Worm (Caenorhabditis elegans): Measurements from ENCODE around the gene gpla-1.

Gene gpla-1

ce11 chrV:11900127-11900526 lies 37.5 kb downstream of the gpla-1 start:
- TF ChIP-seq ztf-23 (GFP tag; IDR thresholded peaks at IDR 0.05) (no peak), klf-2 (GFP tag; conservative IDR thresholded peaks at IDR 0.05) (no peak), tab-1 (GFP tag; IDR thresholded peaks at IDR 0.05) (no peak), ref-1 (GFP tag; conservative IDR thresholded peaks at IDR 0.05) (no peak), med-1 (GFP tag; optimal IDR thresholded peaks at IDR 0.05; ENCODE audit: insufficient read depth) (no peak), flt-1 (GFP tag; IDR thresholded peaks at IDR 0.05) (no peak), ztf-29 (GFP tag; IDR thresholded peaks at IDR 0.05) (no peak), cog-1 (tag; optimal IDR thresholded peaks at IDR 0.05) (no peak), T22C8.4 (GFP tag; IDR thresholded peaks at IDR 0.05) (no peak)

- TF ChIP-seq klf-2 (GFP tag; conservative IDR thresholded peaks at IDR 0.05) (no peak), T22C8.4 (GFP tag; IDR thresholded peaks at IDR 0.05) (no peak), ztf-23 (GFP tag; IDR thresholded peaks at IDR 0.05) (no peak), med-1 (GFP tag; optimal IDR thresholded peaks at IDR 0.05; ENCODE audit: insufficient read depth) (no peak), cog-1 (tag; optimal IDR thresholded peaks at IDR 0.05) (no peak), flt-1 (GFP tag; IDR thresholded peaks at IDR 0.05) (no peak), tab-1 (GFP tag; IDR thresholded peaks at IDR 0.05) (no peak), ref-1 (GFP tag; conservative IDR thresholded peaks at IDR 0.05) (no peak), ztf-29 (GFP tag; IDR thresholded peaks at IDR 0.05) (no peak)
Observed at ce11 chrV:11899149-11899548, 38.5 kb downstream of the gpla-1 start, which contains the start of gene sma-1. sma-1 (plus strand) TSS chrV:11899449.

- TF ChIP-seq ztf-23 (GFP tag; IDR thresholded peaks at IDR 0.05): no peak
- TF ChIP-seq cog-1 (tag; optimal IDR thresholded peaks at IDR 0.05): no peak
- no peak for TF ChIP-seq T22C8.4 (GFP tag; IDR thresholded peaks at IDR 0.05)
- no peak for TF ChIP-seq klf-2 (GFP tag; conservative IDR thresholded peaks at IDR 0.05)
- no peak for TF ChIP-seq ref-1 (GFP tag; conservative IDR thresholded peaks at IDR 0.05)
- TF ChIP-seq ztf-29 (GFP tag; IDR thresholded peaks at IDR 0.05): no peak
- TF ChIP-seq flt-1 (GFP tag; IDR thresholded peaks at IDR 0.05): no peak
- no peak for TF ChIP-seq tab-1 (GFP tag; IDR thresholded peaks at IDR 0.05)
- no peak for TF ChIP-seq med-1 (GFP tag; optimal IDR thresholded peaks at IDR 0.05; ENCODE audit: insufficient read depth)
Observed at ce11 chrV:11897604-11898003, 40.0 kb downstream of the gpla-1 start.

- TF ChIP-seq ztf-29 (GFP tag; IDR thresholded peaks at IDR 0.05): no peak
- peak; percentile 29 for TF ChIP-seq cog-1 (tag; optimal IDR thresholded peaks at IDR 0.05)
- peak; percentile 58; the same call in 1 of the 2 replicates for TF ChIP-seq flt-1 (GFP tag; IDR thresholded peaks at IDR 0.05)
- no peak for TF ChIP-seq med-1 (GFP tag; optimal IDR thresholded peaks at IDR 0.05; ENCODE audit: insufficient read depth)
- 0 out of 2 replicates have a peak, but pooled peaks have one; percentile 43 for TF ChIP-seq ztf-23 (GFP tag; IDR thresholded peaks at IDR 0.05)
Observed at ce11 chrV:11896322-11896898, 41.2 kb downstream of the gpla-1 start.

ce11 chrV:11893975-11894374 lies 43.6 kb downstream of the gpla-1 start, which contains the start of gene K12G11.6:
K12G11.6 (plus strand) TSS chrV:11894331.
- TF ChIP-seq ztf-29 (GFP tag; IDR thresholded peaks at IDR 0.05) (no peak), T22C8.4 (GFP tag; IDR thresholded peaks at IDR 0.05) (no peak), cog-1 (tag; optimal IDR thresholded peaks at IDR 0.05) (no peak), med-1 (GFP tag; optimal IDR thresholded peaks at IDR 0.05; ENCODE audit: insufficient read depth) (no peak), ref-1 (GFP tag; conservative IDR thresholded peaks at IDR 0.05) (no peak), tab-1 (GFP tag; IDR thresholded peaks at IDR 0.05) (no peak), ztf-23 (GFP tag; IDR thresholded peaks at IDR 0.05) (no peak), klf-2 (GFP tag; conservative IDR thresholded peaks at IDR 0.05) (no peak), flt-1 (GFP tag; IDR thresholded peaks at IDR 0.05) (no peak)

ce11 chrV:11891143-11891862 lies 46.3 kb downstream of the gpla-1 start, which contains the start of the genes sodh-2 and srx-76:
sodh-2 (minus strand) TSS chrV:11891243.
srx-76 (plus strand) TSS chrV:11891812.
- TF ChIP-seq ref-1 (GFP tag; conservative IDR thresholded peaks at IDR 0.05) (no peak), flt-1 (GFP tag; IDR thresholded peaks at IDR 0.05) (no peak), T22C8.4 (GFP tag; IDR thresholded peaks at IDR 0.05) (no peak), med-1 (GFP tag; optimal IDR thresholded peaks at IDR 0.05; ENCODE audit: insufficient read depth) (no peak), tab-1 (GFP tag; IDR thresholded peaks at IDR 0.05) (no peak), cog-1 (tag; optimal IDR thresholded peaks at IDR 0.05) (no peak), ztf-29 (GFP tag; IDR thresholded peaks at IDR 0.05) (no peak), klf-2 (GFP tag; conservative IDR thresholded peaks at IDR 0.05) (no peak), ztf-23 (GFP tag; IDR thresholded peaks at IDR 0.05) (no peak)

- TF ChIP-seq T22C8.4 (GFP tag; IDR thresholded peaks at IDR 0.05) (no peak), ztf-23 (GFP tag; IDR thresholded peaks at IDR 0.05) (no peak), klf-2 (GFP tag; conservative IDR thresholded peaks at IDR 0.05) (no peak), ref-1 (GFP tag; conservative IDR thresholded peaks at IDR 0.05) (no peak), ztf-29 (GFP tag; IDR thresholded peaks at IDR 0.05) (no peak), med-1 (GFP tag; optimal IDR thresholded peaks at IDR 0.05; ENCODE audit: insufficient read depth) (no peak), flt-1 (GFP tag; IDR thresholded peaks at IDR 0.05) (no peak), cog-1 (tag; optimal IDR thresholded peaks at IDR 0.05) (no peak), tab-1 (GFP tag; IDR thresholded peaks at IDR 0.05) (no peak)
Observed at ce11 chrV:11889115-11889935, 48.3 kb downstream of the gpla-1 start.

- TF ChIP-seq ztf-23 (GFP tag; IDR thresholded peaks at IDR 0.05) (no peak), tab-1 (GFP tag; IDR thresholded peaks at IDR 0.05) (no peak), klf-2 (GFP tag; conservative IDR thresholded peaks at IDR 0.05) (no peak), ref-1 (GFP tag; conservative IDR thresholded peaks at IDR 0.05) (no peak), med-1 (GFP tag; optimal IDR thresholded peaks at IDR 0.05; ENCODE audit: insufficient read depth) (no peak), flt-1 (GFP tag; IDR thresholded peaks at IDR 0.05) (no peak), cog-1 (tag; optimal IDR thresholded peaks at IDR 0.05) (no peak), ztf-29 (GFP tag; IDR thresholded peaks at IDR 0.05) (no peak), T22C8.4 (GFP tag; IDR thresholded peaks at IDR 0.05) (no peak)
Observed at ce11 chrV:11888656-11889055, 49.0 kb downstream of the gpla-1 start.

Data from whole organism, midembryonic.